Worm (Caenorhabditis elegans) whole organism, early embryonic: ENCODE results near the gene irld-67.

ENCODE experiments used
- B0310.2 ChIP-seq: sonication (generic microtip); optimal IDR thresholded peaks from 2 replicates; lab custom pipeline; 2016; ENCODE audit warnings: mild to moderate bottlenecking, missing genetic modification characterization, missing compliant biosample characterization
- ama-1 ChIP-seq: fragments of 150-350 bp; optimal IDR thresholded peaks from 2 replicates; lab custom pipeline; 2014
- tbx-37 ChIP-seq: fragments of 200-800 bp; sonication (Bioruptor generic); conservative IDR thresholded peaks from 2 replicates; pipeline ENCODE4 v1.3.6; 2022; ENCODE audit warnings: missing genetic modification reagents, missing genetic modification characterization, missing compliant biosample characterization

ce11 chrII:2920234-2920633 lies 14.0 kb downstream of the irld-67 start:
- TF ChIP-seq ama-1 (no peak), B0310.2 (tag; lab: Kevin White, UChicago) (no peak), tbx-37 (GFP tag; lab: Robert Waterston, UW) (no peak)
